Worm (Caenorhabditis elegans) whole organism, L4/young adult: ENCODE results near the gene rpn-12.

Source experiments
- dao-5 ChIP-seq: sonication (generic microtip); optimal IDR thresholded peaks from 2 replicates; lab custom pipeline; 2016; ENCODE audit warnings: missing genotype, missing genetic modification characterization, moderate library complexity, missing compliant biosample characterization
- him-1 ChIP-seq: sonication (generic microtip); optimal IDR thresholded peaks from 2 replicates; lab custom pipeline; 2016; ENCODE audit warnings: missing genotype, missing genetic modification reagents, missing genetic modification characterization, missing compliant biosample characterization

- TF ChIP-seq him-1 (tag; lab: Kevin White, UChicago) (no peak), dao-5 (tag; lab: Kevin White, UChicago) (no peak)
These were observed at the start of gene rpn-12, which contains the start of gene rad-23 for ce11 chrII:11652679-11653174.
